Fruit fly (Drosophila melanogaster) whole organism, embryonic: ENCODE measurements around the gene CG14684.

Experiments
- CG10959 ChIP-seq: fragments of 200-800 bp; sonication (Bioruptor generic); IDR thresholded peaks from 2 replicates; pipeline ENCODE4 v1.3.6; 2022; ENCODE audit warnings: missing biosample characterization, missing genetic modification characterization
- CG11504 ChIP-seq: fragments of 200-800 bp; sonication (Bioruptor generic); optimal IDR thresholded peaks from 3 replicates; lab custom pipeline; 2019; ENCODE audit warnings: missing biosample characterization, mild to moderate bottlenecking, missing genetic modification characterization, moderate library complexity
- CG15011 ChIP-seq: fragments of 200-800 bp; sonication (Bioruptor generic); optimal IDR thresholded peaks from 3 replicates; lab custom pipeline; 2018; ENCODE audit warnings: missing biosample characterization, mild to moderate bottlenecking, missing genetic modification characterization
- CG15601 ChIP-seq: fragments of 200-800 bp; sonication (Bioruptor generic); optimal IDR thresholded peaks from 3 replicates; lab custom pipeline; 2019; ENCODE audit warnings: missing biosample characterization, mild to moderate bottlenecking, missing genetic modification characterization, moderate library complexity
- CG16863 ChIP-seq: fragments of 200-800 bp; sonication (Bioruptor generic); optimal IDR thresholded peaks from 3 replicates; lab custom pipeline; 2016; ENCODE audit warnings: missing biosample characterization, missing genetic modification characterization
- CG17829 ChIP-seq: fragments of 200-800 bp; optimal IDR thresholded peaks from 2 replicates; lab custom pipeline; 2019; ENCODE audit warnings: missing biosample characterization, mild to moderate bottlenecking, missing genetic modification characterization, moderate library complexity
- CG32532 ChIP-seq: fragments of 200-800 bp; sonication (Bioruptor generic); IDR thresholded peaks from 2 replicates; pipeline ENCODE4 v1.3.6; 2022; ENCODE audit warnings: missing biosample characterization, missing genetic modification characterization
- CG4617 ChIP-seq: fragments of 200-800 bp; sonication (Bioruptor generic); optimal IDR thresholded peaks from 3 replicates; lab custom pipeline; 2016; ENCODE audit warnings: missing biosample characterization, missing genetic modification characterization, borderline replicate concordance
- CG6272 ChIP-seq: fragments of 200-800 bp; sonication (Bioruptor generic); IDR thresholded peaks from 2 replicates; pipeline ENCODE4 v1.3.6; 2022; ENCODE audit warnings: missing biosample characterization, missing genetic modification characterization
- CG6689 ChIP-seq: fragments of 200-800 bp; sonication (Bioruptor generic); IDR thresholded peaks from 2 replicates; pipeline ENCODE4 v1.3.6; 2022; ENCODE audit warnings: missing biosample characterization, missing genetic modification characterization
- CG7745 ChIP-seq: fragments of 200-800 bp; sonication (Bioruptor generic); optimal IDR thresholded peaks from 2 replicates; lab custom pipeline; 2018; ENCODE audit warnings: missing biosample characterization, mild to moderate bottlenecking, missing genetic modification characterization, moderate library complexity
- CG7786 ChIP-seq: fragments of 200-800 bp; sonication (Bioruptor generic); optimal IDR thresholded peaks from 2 replicates; lab custom pipeline; 2016; ENCODE audit warnings: missing biosample characterization, missing genetic modification characterization
- CG7928 ChIP-seq: fragments of 200-800 bp; sonication (Bioruptor generic); optimal IDR thresholded peaks from 2 replicates; lab custom pipeline; 2017; ENCODE audit warnings: missing biosample characterization, mild to moderate bottlenecking, missing genetic modification characterization
- CG8089 ChIP-seq: fragments of 200-800 bp; sonication (Bioruptor generic); optimal IDR thresholded peaks from 3 replicates; lab custom pipeline; 2016; ENCODE audit warnings: missing biosample characterization, missing genetic modification characterization
- CG8388 ChIP-seq: fragments of 200-800 bp; sonication (Bioruptor generic); optimal IDR thresholded peaks from 2 replicates; lab custom pipeline; 2019; ENCODE audit warnings: missing biosample characterization, mild to moderate bottlenecking, missing genetic modification characterization, moderate library complexity
- CG8478 ChIP-seq: fragments of >200 bp; optimal IDR thresholded peaks from 2 replicates; lab custom pipeline; 2018
- Deaf1 ChIP-seq: fragments of 200-800 bp; optimal IDR thresholded peaks from 3 replicates; lab custom pipeline; 2019; ENCODE audit warnings: missing biosample characterization, mild to moderate bottlenecking, missing genetic modification characterization, moderate library complexity
- Dek ChIP-seq: fragments of 200-800 bp; sonication (Bioruptor generic); optimal IDR thresholded peaks from 3 replicates; lab custom pipeline; 2019; ENCODE audit warnings: missing biosample characterization, mild to moderate bottlenecking, missing genetic modification characterization, moderate library complexity
- Dref ChIP-seq: fragments of 200-800 bp; sonication (Bioruptor generic); IDR thresholded peaks from 2 replicates; pipeline ENCODE4 v1.3.6; 2022; ENCODE audit warnings: missing biosample characterization, missing genetic modification characterization
- HLH4C ChIP-seq: fragments of 200-800 bp; sonication (Bioruptor generic); IDR thresholded peaks from 3 replicates; pipeline ENCODE4 v1.3.6; 2022; ENCODE audit warnings: missing biosample characterization, missing genetic modification characterization; ENCODE audit not compliant: partially characterized antibody
- Hr51 ChIP-seq, 2 experiments: fragments of 200-800 bp; sonication (Bioruptor generic); optimal IDR thresholded peaks; 2 replicates in 1 of 2; 3 replicates in 1 of 2; lab custom pipeline; 2016 to 2018; ENCODE audit warnings: missing biosample characterization in 2 of 2, missing genetic modification characterization in 2 of 2, mild to moderate bottlenecking in 1 of 2, moderate library complexity in 1 of 2
- Meics ChIP-seq: fragments of 200-800 bp; sonication (Bioruptor generic); optimal IDR thresholded peaks from 2 replicates; lab custom pipeline; 2017; ENCODE audit warnings: missing biosample characterization, mild to moderate bottlenecking, missing genetic modification characterization
- Nf-YB ChIP-seq: fragments of 200-800 bp; sonication (Bioruptor generic); optimal IDR thresholded peaks from 3 replicates; lab custom pipeline; 2019; ENCODE audit warnings: missing biosample characterization, mild to moderate bottlenecking, missing genetic modification characterization, moderate library complexity
- Nf-YC ChIP-seq: fragments of 200-800 bp; optimal IDR thresholded peaks from 3 replicates; lab custom pipeline; 2019; ENCODE audit warnings: missing biosample characterization, mild to moderate bottlenecking, missing genetic modification characterization, moderate library complexity
- Side ChIP-seq: fragments of 200-800 bp; sonication (Bioruptor generic); optimal IDR thresholded peaks from 2 replicates; lab custom pipeline; 2016; ENCODE audit warnings: missing biosample characterization, missing genetic modification characterization
- Six4 ChIP-seq: fragments of 200-800 bp; sonication (Bioruptor generic); optimal IDR thresholded peaks from 2 replicates; lab custom pipeline; 2016; ENCODE audit warnings: missing biosample characterization, missing genetic modification characterization
- Sry-δ ChIP-seq: fragments of 200-800 bp; sonication (Bioruptor generic); optimal IDR thresholded peaks from 2 replicates; lab custom pipeline; 2016; ENCODE audit warnings: missing biosample characterization, missing genetic modification characterization
- Ssrp ChIP-seq: fragments of 200-800 bp; sonication (Bioruptor generic); optimal IDR thresholded peaks from 2 replicates; lab custom pipeline; 2018; ENCODE audit warnings: missing biosample characterization, mild to moderate bottlenecking, missing genetic modification characterization, moderate library complexity
- al ChIP-seq: fragments of 200-800 bp; sonication (Bioruptor generic); IDR thresholded peaks from 2 replicates; pipeline ENCODE4 v1.3.6; 2022; ENCODE audit warnings: missing biosample characterization, missing genetic modification characterization
- az2 ChIP-seq: fragments of 200-800 bp; sonication (Bioruptor generic); optimal IDR thresholded peaks from 3 replicates; lab custom pipeline; 2016; ENCODE audit warnings: missing biosample characterization, missing genetic modification characterization
- bcd ChIP-seq: fragments of 200-800 bp; sonication (Bioruptor generic); optimal IDR thresholded peaks from 2 replicates; lab custom pipeline; 2017; ENCODE audit warnings: missing biosample characterization, mild to moderate bottlenecking, missing genetic modification characterization
- bowl ChIP-seq: fragments of 200-800 bp; sonication (Bioruptor generic); IDR thresholded peaks from 2 replicates; pipeline ENCODE4 v1.3.6; 2022; ENCODE audit warnings: missing biosample characterization, missing genetic modification characterization
- chinmo ChIP-seq: fragments of 200-800 bp; sonication (Bioruptor generic); IDR thresholded peaks from 4 replicates; pipeline ENCODE4 v1.3.6; 2022; ENCODE audit warnings: missing biosample characterization, missing genetic modification characterization; ENCODE audit not compliant: partially characterized antibody
- ci ChIP-seq: fragments of 200-800 bp; sonication (Bioruptor generic); IDR thresholded peaks from 3 replicates; pipeline ENCODE4 v1.3.6; 2022; ENCODE audit warnings: missing biosample characterization, missing genetic modification characterization
- disco-r ChIP-seq: fragments of 200-800 bp; sonication (Bioruptor generic); optimal IDR thresholded peaks from 2 replicates; lab custom pipeline; 2016; ENCODE audit warnings: missing biosample characterization, missing genetic modification characterization
- dm ChIP-seq: fragments of 200-800 bp; sonication (Bioruptor generic); optimal IDR thresholded peaks from 3 replicates; lab custom pipeline; 2016; ENCODE audit warnings: missing biosample characterization, missing genetic modification characterization
- ems ChIP-seq: fragments of 200-800 bp; sonication (Bioruptor generic); optimal IDR thresholded peaks from 3 replicates; lab custom pipeline; 2016; ENCODE audit warnings: missing biosample characterization, missing genetic modification characterization
- fu2 ChIP-seq: fragments of 200-800 bp; sonication (Bioruptor generic); optimal IDR thresholded peaks from 2 replicates; lab custom pipeline; 2016; ENCODE audit warnings: missing biosample characterization, missing genetic modification characterization
- gce ChIP-seq: fragments of 200-800 bp; sonication (Bioruptor generic); IDR thresholded peaks from 3 replicates; pipeline ENCODE4 v1.3.6; 2022; ENCODE audit warnings: missing biosample characterization, missing genetic modification characterization
- gem ChIP-seq: fragments of 200-800 bp; sonication (Bioruptor generic); optimal IDR thresholded peaks from 2 replicates; lab custom pipeline; 2019; ENCODE audit warnings: missing biosample characterization, mild to moderate bottlenecking, missing genetic modification characterization, moderate library complexity
- gfzf ChIP-seq: fragments of 200-800 bp; sonication (Bioruptor generic); optimal IDR thresholded peaks from 2 replicates; lab custom pipeline; 2016; ENCODE audit warnings: missing biosample characterization, mild to moderate bottlenecking, missing genetic modification characterization, moderate library complexity
- grau ChIP-seq: fragments of 200-800 bp; optimal IDR thresholded peaks from 3 replicates; lab custom pipeline; 2019; ENCODE audit warnings: missing biosample characterization, mild to moderate bottlenecking, missing genetic modification characterization, moderate library complexity
- gsb ChIP-seq: fragments of 200-800 bp; sonication (Bioruptor generic); IDR thresholded peaks from 2 replicates; pipeline ENCODE4 v1.3.6; 2022; ENCODE audit warnings: missing biosample characterization, missing genetic modification characterization
- phol ChIP-seq: fragments of 200-800 bp; sonication (Bioruptor generic); optimal IDR thresholded peaks from 3 replicates; lab custom pipeline; 2018; ENCODE audit warnings: missing biosample characterization, mild to moderate bottlenecking, missing genetic modification characterization, moderate library complexity
- pita ChIP-seq: fragments of 200-800 bp; sonication (Bioruptor generic); optimal IDR thresholded peaks from 2 replicates; lab custom pipeline; 2017; ENCODE audit warnings: missing biosample characterization, mild to moderate bottlenecking, missing genetic modification characterization
- pzg ChIP-seq: fragments of 200-800 bp; sonication (Bioruptor generic); optimal IDR thresholded peaks from 3 replicates; lab custom pipeline; 2018; ENCODE audit warnings: missing biosample characterization, mild to moderate bottlenecking, missing genetic modification characterization, moderate library complexity
- sim ChIP-seq: fragments of 200-800 bp; sonication (Bioruptor generic); IDR thresholded peaks from 2 replicates; pipeline ENCODE4 v1.3.6; 2022; ENCODE audit warnings: missing biosample characterization, missing genetic modification characterization
- slp2 ChIP-seq: fragments of 200-800 bp; sonication (Bioruptor generic); optimal IDR thresholded peaks from 2 replicates; lab custom pipeline; 2016; ENCODE audit warnings: missing biosample characterization, missing genetic modification characterization
- sqz ChIP-seq: fragments of 200-800 bp; sonication (Bioruptor generic); optimal IDR thresholded peaks from 3 replicates; lab custom pipeline; 2018; ENCODE audit warnings: missing biosample characterization, mild to moderate bottlenecking, missing genetic modification characterization
- sug ChIP-seq: fragments of 200-800 bp; optimal IDR thresholded peaks from 2 replicates; lab custom pipeline; 2019; ENCODE audit warnings: missing biosample characterization, mild to moderate bottlenecking, missing genetic modification characterization, moderate library complexity
- zfh2 ChIP-seq: fragments of 200-800 bp; sonication (Bioruptor generic); optimal IDR thresholded peaks from 2 replicates; lab custom pipeline; 2016; ENCODE audit warnings: missing biosample characterization, missing genetic modification characterization

CG14684 gene

DNA sequence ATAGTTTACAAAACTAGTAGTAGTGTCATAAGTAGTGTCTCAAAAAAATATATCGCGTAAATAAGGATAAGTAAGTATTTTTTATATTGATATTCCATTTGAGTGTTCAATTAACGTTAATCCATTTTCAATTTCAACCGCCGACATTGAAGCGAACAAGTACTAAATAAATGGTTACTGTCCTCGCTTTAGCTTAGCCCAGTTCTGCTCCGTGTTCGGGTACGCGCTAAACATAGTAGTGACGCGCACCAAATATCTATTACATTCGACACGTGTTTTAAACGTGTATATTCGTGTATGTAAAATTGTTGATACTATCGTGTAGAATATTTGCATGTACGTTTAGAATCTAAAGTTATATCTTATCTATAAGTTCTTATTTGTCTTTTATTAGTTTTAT, 31.7 kb upstream of the CG14684 start (continued):
- TF ChIP-seq CG4617 (GFP tag; lab: Kevin White, UChicago) (peak; percentile 1), gfzf (GFP tag; lab: Kevin White, UChicago) (peak; percentile 55), sug (tag; lab: Kevin White, UChicago) (peak; percentile 43), sim (GFP tag; lab: Robert Waterston, UW) (no peak), Nf-YC (tag; lab: Kevin White, UChicago) (peak; percentile 43), CG15011 (no peak), grau (peak; percentile 35), CG6272 (GFP tag; lab: Robert Waterston, UW) (no peak), phol (tag; lab: Kevin White, UChicago) (peak; percentile 58), chinmo (GFP tag; lab: Robert Waterston, UW) (peak; percentile 39; the same call in 1 of the 4 replicates), CG17829 (tag; lab: Kevin White, UChicago) (peak; percentile 62), disco-r (GFP tag; lab: Kevin White, UChicago) (peak; percentile 25), dm (GFP tag; lab: Kevin White, UChicago) (peak; percentile 24), Nf-YB (no peak), fu2 (peak; percentile 23), zfh2 (GFP tag; lab: Kevin White, UChicago) (peak; percentile 60), bcd (GFP tag; lab: Kevin White, UChicago) (peak; percentile 73), Hr51 (GFP tag; optimal IDR thresholded peaks at IDR 0.05; lab: Kevin White, UChicago) (peak in 1 of 2 experiments; percentile 40), Six4 (GFP tag; lab: Kevin White, UChicago) (no peak), slp2 (GFP tag; lab: Kevin White, UChicago) (no peak), CG15601 (tag; lab: Kevin White, UChicago) (peak; percentile 100), CG32532 (GFP tag; lab: Robert Waterston, UW) (peak; percentile 72; the same call in 1 of the 2 replicates), al (no peak), ci (GFP tag; lab: Robert Waterston, UW) (no peak; the same call in 2 of the 3 replicates), CG7786 (GFP tag; lab: Kevin White, UChicago) (peak; percentile 38), CG11504 (tag; lab: Kevin White, UChicago) (peak; percentile 69), CG8478 (lab: Kevin White, UChicago) (peak; percentile 65), pita (peak; percentile 99), CG7928 (GFP tag; lab: Kevin White, UChicago) (peak; percentile 13), Dek (tag; lab: Kevin White, UChicago) (peak; percentile 64), CG10959 (GFP tag; lab: Robert Waterston, UW) (no peak), bowl (GFP tag; lab: Robert Waterston, UW) (no peak), gce (GFP tag; lab: Robert Waterston, UW) (no peak), gsb (GFP tag; lab: Robert Waterston, UW) (no peak), CG7745 (tag; lab: Kevin White, UChicago) (no peak), pzg (GFP tag; lab: Kevin White, UChicago) (peak; percentile 50), Deaf1 (no peak)

DNA sequence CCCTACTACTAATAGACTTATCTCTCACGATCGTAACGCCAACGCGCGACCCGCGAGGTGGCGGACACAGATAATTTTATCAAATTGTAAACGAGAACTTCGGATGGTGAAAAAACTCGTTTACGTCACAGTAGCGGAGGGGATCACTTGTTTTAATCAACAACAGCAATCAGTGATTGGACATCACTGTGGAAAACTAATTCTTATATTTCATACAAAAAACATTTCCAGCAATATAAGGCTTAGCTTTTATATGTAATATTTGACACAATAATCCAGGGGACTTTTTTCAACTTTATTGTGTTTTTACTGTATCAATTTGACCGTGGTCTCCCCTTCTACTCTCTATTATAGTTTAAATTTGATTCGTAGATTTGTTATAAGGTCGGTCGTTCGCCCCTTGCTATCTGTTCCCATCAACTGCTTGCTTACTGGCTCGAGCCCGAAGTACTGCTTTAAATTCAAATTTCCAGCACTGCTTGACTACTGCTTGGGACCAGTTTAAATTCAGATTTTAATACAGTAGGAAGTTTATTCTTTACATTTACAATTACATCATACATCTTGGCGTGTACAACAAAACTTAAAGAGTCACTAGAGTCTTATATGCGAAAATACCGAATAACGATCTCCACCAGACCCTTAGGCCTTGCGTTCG, 29.4 kb upstream of the CG14684 start, which contains the start of gene CG6465:
Gene CG6465 (minus strand): TSS at position 7 of the 658 bp plus-strand sequence.
- TF ChIP-seq Side (GFP tag; lab: Kevin White, UChicago) (no peak), gem (tag; lab: Kevin White, UChicago) (peak; percentile 15), az2 (GFP tag; lab: Kevin White, UChicago) (no peak), CG16863 (no peak), Dref (GFP tag; lab: Robert Waterston, UW) (no peak), Ssrp (tag; lab: Kevin White, UChicago) (no peak), HLH4C (no peak; the same call in 2 of the 3 replicates), Meics (GFP tag; lab: Kevin White, UChicago) (no peak), sqz (GFP tag; lab: Kevin White, UChicago) (peak; percentile 18), ems (GFP tag; lab: Kevin White, UChicago) (no peak), CG8388 (GFP tag; lab: Kevin White, UChicago) (no peak), Sry-δ (GFP tag; lab: Kevin White, UChicago) (no peak), CG8089 (GFP tag; lab: Kevin White, UChicago) (no peak), CG6689 (GFP tag; lab: Robert Waterston, UW) (0 out of 2 replicates have a peak, but pooled peaks have one; percentile 19)
